Worm (Caenorhabditis elegans) whole organism, young adult: ENCODE data around the gene D1025.1.

Experiments
- B0261.1 ChIP-seq: sonication (generic microtip); optimal IDR thresholded peaks from 2 replicates; lab custom pipeline; 2016; ENCODE audit warnings: mild to moderate bottlenecking, missing genetic modification characterization, moderate library complexity, missing compliant biosample characterization
- B0336.3 ChIP-seq: fragments of 200-800 bp; sonication (Bioruptor generic); IDR thresholded peaks from 2 replicates; pipeline ENCODE4 v1.3.6; 2022; ENCODE audit warnings: missing genetic modification characterization, missing compliant biosample characterization
- D2030.7 ChIP-seq: fragments of 200-800 bp; sonication (Bioruptor generic); IDR thresholded peaks from 2 replicates; pipeline ENCODE4 v1.3.6; 2022; ENCODE audit warnings: missing genetic modification reagents, missing genetic modification characterization, missing compliant biosample characterization
- F33H1.4 ChIP-seq: fragments of 200-800 bp; sonication (Bioruptor generic); IDR thresholded peaks from 2 replicates; pipeline ENCODE4 v1.3.6; 2022; ENCODE audit warnings: missing genetic modification reagents, missing genetic modification characterization, missing compliant biosample characterization
- F39B2.1 ChIP-seq: fragments of 200-800 bp; sonication (Bioruptor generic); IDR thresholded peaks from 2 replicates; pipeline ENCODE4 v1.3.6; 2022; ENCODE audit warnings: missing genetic modification reagents, missing genetic modification characterization, missing compliant biosample characterization
- F55B11.4 ChIP-seq: sonication (generic microtip); optimal IDR thresholded peaks from 2 replicates; lab custom pipeline; 2016; ENCODE audit warnings: missing compliant biosample characterization, missing genetic modification characterization, borderline replicate concordance; ENCODE audit not compliant: insufficient read depth
- Y95B8A.8 ChIP-seq: fragments of 200-800 bp; sonication (Bioruptor generic); IDR thresholded peaks from 2 replicates; pipeline ENCODE4 v1.3.6; 2022; ENCODE audit warnings: missing genetic modification reagents, missing genetic modification characterization, missing compliant biosample characterization
- athp-1 ChIP-seq: sonication (generic microtip); optimal IDR thresholded peaks from 2 replicates; lab custom pipeline; 2017; ENCODE audit warnings: mild to moderate bottlenecking, missing genetic modification characterization, missing compliant biosample characterization
- attf-5 ChIP-seq: fragments of 200-800 bp; sonication (Bioruptor generic); optimal IDR thresholded peaks from 2 replicates; lab custom pipeline; 2018; ENCODE audit warnings: mild to moderate bottlenecking, missing genetic modification characterization, missing compliant biosample characterization
- bed-1 ChIP-seq: fragments of 200-800 bp; sonication (Bioruptor generic); IDR thresholded peaks from 2 replicates; pipeline ENCODE4 v1.3.6; 2022; ENCODE audit warnings: missing genetic modification reagents, missing genetic modification characterization, missing compliant biosample characterization
- cebp-1 ChIP-seq, 2 experiments: fragments of 200-800 bp in 1 of 2; sonication (Bioruptor generic) in 1 of 2; sonication (generic microtip) in 1 of 2; IDR thresholded peaks in 1 of 2; optimal IDR thresholded peaks in 1 of 2; 2 replicates each; pipeline versions ENCODE4 v1.3.6 to Lab custom; 2017 to 2022; ENCODE audit warnings: missing compliant biosample characterization in 2 of 2, missing genetic modification characterization in 2 of 2, mild to moderate bottlenecking in 1 of 2, missing genetic modification reagents in 1 of 2, moderate library complexity in 1 of 2
- cebp-2 ChIP-seq: fragments of 200-800 bp; sonication (Bioruptor generic); IDR thresholded peaks from 2 replicates; pipeline ENCODE4 v1.3.6; 2022; ENCODE audit warnings: missing genetic modification characterization, missing compliant biosample characterization
- ceh-27 ChIP-seq: fragments of 200-800 bp; sonication (Bioruptor generic); optimal IDR thresholded peaks from 2 replicates; lab custom pipeline; 2018; ENCODE audit warnings: mild to moderate bottlenecking, missing genetic modification characterization, moderate library complexity, missing compliant biosample characterization
- ceh-58 ChIP-seq: fragments of 200-800 bp; sonication (Bioruptor generic); IDR thresholded peaks from 2 replicates; pipeline ENCODE4 v1.3.6; 2022; ENCODE audit warnings: missing genetic modification characterization, missing compliant biosample characterization
- ceh-91 ChIP-seq: fragments of 200-800 bp; sonication (Bioruptor generic); IDR thresholded peaks from 2 replicates; pipeline ENCODE4 v1.3.6; 2022; ENCODE audit warnings: missing genetic modification reagents, missing genetic modification characterization, missing compliant biosample characterization
- dox-1 ChIP-seq: fragments of 200-800 bp; sonication (Bioruptor generic); IDR thresholded peaks from 2 replicates; pipeline ENCODE4 v1.3.6; 2022; ENCODE audit warnings: missing genetic modification reagents, missing genetic modification characterization, missing compliant biosample characterization
- efl-1 ChIP-seq: fragments of 150-350 bp; optimal IDR thresholded peaks from 2 replicates; lab custom pipeline; 2014; ENCODE audit warnings: missing biosample characterization, missing genetic modification reagents, missing genetic modification characterization
- ekl-4 ChIP-seq: fragments of 200-800 bp; sonication (Bioruptor generic); IDR thresholded peaks from 2 replicates; pipeline ENCODE4 v1.3.6; 2022; ENCODE audit warnings: missing genetic modification reagents, missing genetic modification characterization, missing compliant biosample characterization
- gei-17 ChIP-seq: fragments of 200-800 bp; sonication (Bioruptor generic); optimal IDR thresholded peaks from 2 replicates; lab custom pipeline; 2018; ENCODE audit warnings: mild to moderate bottlenecking, missing genetic modification characterization, missing compliant biosample characterization
- hsf-1 ChIP-seq: fragments of 200-800 bp; sonication (Bioruptor generic); IDR thresholded peaks from 2 replicates; pipeline ENCODE4 v1.3.6; 2022; ENCODE audit warnings: missing genetic modification reagents, missing genetic modification characterization, missing compliant biosample characterization
- lag-1 ChIP-seq: fragments of 200-800 bp; sonication (Bioruptor generic); IDR thresholded peaks from 2 replicates; pipeline ENCODE4 v1.3.6; 2022; ENCODE audit warnings: missing genetic modification reagents, missing genetic modification characterization, missing compliant biosample characterization
- lin-35 ChIP-seq, 3 experiments: fragments of 150-350 bp in 2 of 3; sonication (generic microtip) in 1 of 3; optimal IDR thresholded peaks; 2 replicates each; lab custom pipeline; 2014 to 2018; ENCODE audit warnings: missing biosample characterization in 3 of 3, missing genetic modification characterization in 3 of 3, missing genetic modification reagents in 3 of 3
- mel-28 ChIP-seq: sonication (generic microtip); optimal IDR thresholded peaks from 2 replicates; lab custom pipeline; 2016; ENCODE audit warnings: borderline replicate concordance, mild to moderate bottlenecking, missing genetic modification characterization, missing compliant biosample characterization
- nfya-2 ChIP-seq: fragments of 200-800 bp; sonication (Bioruptor generic); IDR thresholded peaks from 2 replicates; pipeline ENCODE4 v1.3.6; 2022; ENCODE audit warnings: missing genetic modification reagents, missing genetic modification characterization, missing compliant biosample characterization
- nfyb-1 ChIP-seq: fragments of 200-800 bp; sonication (Bioruptor generic); IDR thresholded peaks from 2 replicates; pipeline ENCODE4 v1.3.6; 2022; ENCODE audit warnings: missing genetic modification reagents, missing genetic modification characterization, missing compliant biosample characterization
- nhr-120 ChIP-seq: fragments of 200-800 bp; sonication (Bioruptor generic); IDR thresholded peaks from 2 replicates; pipeline ENCODE4 v1.3.6; 2022; ENCODE audit warnings: missing genetic modification characterization, missing compliant biosample characterization
- nhr-179 ChIP-seq: sonication (generic microtip); optimal IDR thresholded peaks from 2 replicates; lab custom pipeline; 2016; ENCODE audit warnings: mild to moderate bottlenecking, missing genetic modification characterization, missing compliant biosample characterization
- nhr-80 ChIP-seq: sonication (generic microtip); optimal IDR thresholded peaks from 2 replicates; lab custom pipeline; 2016; ENCODE audit warnings: missing genetic modification characterization, missing compliant biosample characterization
- rcor-1 ChIP-seq: fragments of 200-800 bp; sonication (Bioruptor generic); IDR thresholded peaks from 2 replicates; pipeline ENCODE4 v1.3.6; 2022; ENCODE audit warnings: missing genetic modification reagents, missing genetic modification characterization, missing compliant biosample characterization
- snpc-1.1 ChIP-seq: sonication (generic microtip); optimal IDR thresholded peaks from 2 replicates; lab custom pipeline; 2017; ENCODE audit warnings: missing genetic modification characterization, mild to moderate bottlenecking, missing compliant biosample characterization, antibody characterized with exemption, moderate library complexity, missing genotype, missing genetic modification reagents; ENCODE audit not compliant: insufficient read depth
- snpc-1.3 ChIP-seq: sonication (generic microtip); optimal IDR thresholded peaks from 2 replicates; lab custom pipeline; 2017; ENCODE audit warnings: missing genetic modification characterization, mild to moderate bottlenecking, missing compliant biosample characterization, antibody characterized with exemption, moderate library complexity, missing genotype, missing genetic modification reagents; ENCODE audit not compliant: insufficient read depth
- snpc-4 ChIP-seq, 5 experiments: fragments of 150-350 bp in 1 of 5; sonication (generic microtip) in 4 of 5; optimal IDR thresholded peaks; 2 replicates each; lab custom pipeline; 2014 to 2018; ENCODE audit warnings: missing genetic modification characterization in 5 of 5, missing biosample characterization in 3 of 5, antibody characterized with exemption in 2 of 5, mild to moderate bottlenecking in 2 of 5, missing compliant biosample characterization in 2 of 5, missing genotype in 2 of 5, moderate library complexity in 2 of 5, missing genetic modification reagents in 1 of 5
- tbp1 ChIP-seq: fragments of 200-800 bp; sonication (Bioruptor generic); optimal IDR thresholded peaks from 2 replicates; lab custom pipeline; 2018; ENCODE audit warnings: mild to moderate bottlenecking, missing genetic modification characterization, missing compliant biosample characterization
- unc-130 ChIP-seq: sonication (generic microtip); optimal IDR thresholded peaks from 2 replicates; lab custom pipeline; 2016; ENCODE audit warnings: missing genetic modification reagents, missing genetic modification characterization, missing compliant biosample characterization
- unc-62 ChIP-seq: fragments of 150-350 bp; optimal IDR thresholded peaks from 2 replicates; lab custom pipeline; 2014; ENCODE audit warnings: missing biosample characterization, missing genetic modification reagents, missing genetic modification characterization
- zfh-2 ChIP-seq: fragments of 200-800 bp; sonication (Bioruptor generic); conservative IDR thresholded peaks from 2 replicates; pipeline ENCODE4 v1.3.6; 2022; ENCODE audit warnings: missing genetic modification reagents, missing genetic modification characterization, missing compliant biosample characterization
- zim-3 ChIP-seq: sonication (generic microtip); optimal IDR thresholded peaks from 2 replicates; lab custom pipeline; 2017; ENCODE audit warnings: mild to moderate bottlenecking, missing genetic modification characterization, moderate library complexity, missing compliant biosample characterization
- ztf-18 ChIP-seq: sonication (generic microtip); optimal IDR thresholded peaks from 2 replicates; lab custom pipeline; 2016; ENCODE audit warnings: missing genotype, mild to moderate bottlenecking, missing genetic modification characterization, missing compliant biosample characterization
- ztf-22 ChIP-seq: fragments of 200-800 bp; sonication (Bioruptor generic); optimal IDR thresholded peaks from 2 replicates; lab custom pipeline; 2018; ENCODE audit warnings: mild to moderate bottlenecking, missing genetic modification characterization, moderate library complexity, missing compliant biosample characterization
- ztf-26 ChIP-seq: sonication (generic microtip); optimal IDR thresholded peaks from 2 replicates; lab custom pipeline; 2017; ENCODE audit warnings: missing genetic modification characterization, missing compliant biosample characterization

The D1025.1 gene

DNA sequence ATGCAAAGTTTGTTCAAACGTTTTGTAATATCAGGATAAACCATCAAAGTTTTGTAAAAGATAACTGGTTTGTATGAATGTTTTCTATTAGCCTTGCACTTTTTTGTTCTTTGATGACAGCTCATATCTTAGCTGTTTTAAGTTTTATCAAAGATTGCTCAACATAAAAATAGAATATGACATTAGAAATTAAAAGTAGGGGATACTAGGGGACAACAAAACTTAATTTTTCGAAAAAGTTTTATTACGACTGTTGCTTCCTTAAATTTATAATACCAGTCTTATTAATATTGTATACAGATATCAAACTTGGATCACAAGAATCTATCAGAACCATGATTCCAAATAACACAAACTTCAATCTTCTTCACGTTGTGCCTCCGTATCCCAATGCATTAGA lies 24.8 kb upstream of the D1025.1 start, which contains the start of gene ztf-14:
Gene ztf-14, plus strand, starts transcription at position 301 of the 400 bp plus-strand sequence.
- TF ChIP-seq Y95B8A.8 (GFP tag; lab: Robert Waterston, UW) (no peak), nfya-2 (GFP tag; lab: Robert Waterston, UW) (no peak), ekl-4 (no peak), mel-28 (tag; lab: Kevin White, UChicago) (no peak), snpc-1.3 (tag; lab: Kevin White, UChicago) (no peak), ceh-58 (GFP tag; lab: Robert Waterston, UW) (no peak), ztf-22 (GFP tag; lab: Kevin White, UChicago) (no peak), B0336.3 (GFP tag; lab: Robert Waterston, UW) (no peak), F33H1.4 (GFP tag; lab: Robert Waterston, UW) (no peak), snpc-1.1 (tag; lab: Kevin White, UChicago) (no peak), athp-1 (tag; lab: Kevin White, UChicago) (no peak), cebp-1 (GFP tag; IDR thresholded peaks at IDR 0.05; lab: Robert Waterston, UW) (no peak), cebp-1 (tag; optimal IDR thresholded peaks at IDR 0.05; lab: Kevin White, UChicago) (no peak), ceh-27 (GFP tag; lab: Kevin White, UChicago) (no peak), nfyb-1 (no peak)
- TF ChIP-seq, all 124 proteins: peak for 0

DNA sequence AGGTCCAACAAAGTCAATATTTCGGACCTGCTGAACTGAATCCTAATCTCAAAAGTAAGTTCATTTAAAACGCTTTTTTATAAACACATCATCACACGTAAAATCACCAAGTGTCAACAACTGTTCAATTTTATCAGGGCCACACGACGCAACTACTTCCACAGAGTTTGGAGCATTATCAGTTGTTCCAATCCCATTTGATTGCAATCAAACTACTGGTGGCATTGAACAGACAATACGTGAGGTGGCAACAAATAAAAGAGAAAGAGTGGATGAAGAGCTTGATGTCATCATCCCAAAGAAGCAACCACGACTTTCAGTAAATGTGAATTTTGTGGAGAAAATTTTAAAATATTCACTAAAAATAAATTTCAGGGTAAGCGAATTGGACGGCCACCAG lies 24.0 kb upstream of the D1025.1 start:
- TF ChIP-seq nhr-80 (peak; percentile 3), ceh-91 (GFP tag; lab: Robert Waterston, UW) (no peak)

ce11 chrX:14499830-14500409 lies 20.6 kb upstream of the D1025.1 start:
- TF ChIP-seq bed-1 (GFP tag; lab: Robert Waterston, UW) (no peak), unc-62 (peak; percentile 17)

DNA sequence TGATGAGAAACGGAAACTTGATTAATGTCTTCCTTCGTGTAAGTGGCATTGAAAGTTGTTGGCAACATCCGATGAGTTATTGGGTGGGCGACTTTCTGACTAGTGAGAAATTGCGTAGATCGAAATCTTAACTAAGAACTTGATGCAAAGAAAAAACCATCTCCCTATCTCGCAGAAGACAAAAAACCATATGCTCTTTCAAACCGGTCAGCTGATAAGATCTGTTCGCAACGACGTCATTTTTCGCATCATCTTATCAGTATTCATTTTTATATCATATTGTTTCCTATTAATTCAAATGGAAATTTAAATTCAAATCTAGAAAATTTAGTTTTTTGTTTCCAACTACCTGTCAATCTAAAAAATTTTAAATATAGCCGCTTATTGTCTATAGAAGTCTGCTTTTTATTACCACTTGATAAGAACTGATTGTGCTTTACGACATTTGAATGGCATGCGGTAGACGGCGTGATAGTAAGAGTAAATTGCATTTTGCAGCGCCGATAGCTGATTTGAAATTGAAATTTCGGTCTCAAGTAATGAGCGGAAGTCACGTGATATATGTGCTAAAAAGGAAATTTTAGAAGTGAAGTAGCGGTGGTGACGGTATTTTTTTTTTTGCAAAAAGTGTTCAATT lies 20.0 kb upstream of the D1025.1 start:
- TF ChIP-seq ekl-4 (no peak), efl-1 (GFP tag; lab: Kevin White, UChicago) (no peak), athp-1 (tag; lab: Kevin White, UChicago) (no peak), attf-5 (GFP tag; lab: Kevin White, UChicago) (no peak), nhr-120 (no peak), ceh-58 (GFP tag; lab: Robert Waterston, UW) (no peak), ztf-26 (tag; lab: Kevin White, UChicago) (no peak), bed-1 (GFP tag; lab: Robert Waterston, UW) (no peak), B0261.1 (no peak), D2030.7 (no peak), snpc-4 (GFP tag; optimal IDR thresholded peaks at IDR 0.05; lab: Kevin White, UChicago) (no peak), snpc-4 (tag; optimal IDR thresholded peaks at IDR 0.05; lab: Kevin White, UChicago) (peak in 3 of 4 experiments; percentile 0 to 42 (median 28)), hsf-1 (GFP tag; lab: Robert Waterston, UW) (no peak), lin-35 (GFP tag; optimal IDR thresholded peaks at IDR 0.05; lab: Kevin White, UChicago) (no peak), unc-130 (GFP tag; lab: Kevin White, UChicago) (no peak), nhr-179 (tag; lab: Kevin White, UChicago) (no peak), rcor-1 (GFP tag; lab: Robert Waterston, UW) (no peak), cebp-2 (GFP tag; lab: Robert Waterston, UW) (no peak), lag-1 (GFP tag; lab: Robert Waterston, UW) (no peak), nhr-80 (peak; percentile 97), dox-1 (no peak), tbp1 (GFP tag; lab: Kevin White, UChicago) (peak; percentile 46), gei-17 (GFP tag; lab: Kevin White, UChicago) (peak; percentile 19), Y95B8A.8 (GFP tag; lab: Robert Waterston, UW) (no peak), snpc-1.1 (tag; lab: Kevin White, UChicago) (no peak), zim-3 (tag; lab: Kevin White, UChicago) (no peak), zfh-2 (GFP tag; lab: Robert Waterston, UW) (no peak), ztf-18 (no peak), F39B2.1 (GFP tag; lab: Robert Waterston, UW) (no peak), F55B11.4 (no peak)
